Worm (Caenorhabditis elegans): ENCODE results near the gene syx-4.
A peak's percentile ranks its signal among the peaks of the same experiment; 100 is the strongest.

DNA sequence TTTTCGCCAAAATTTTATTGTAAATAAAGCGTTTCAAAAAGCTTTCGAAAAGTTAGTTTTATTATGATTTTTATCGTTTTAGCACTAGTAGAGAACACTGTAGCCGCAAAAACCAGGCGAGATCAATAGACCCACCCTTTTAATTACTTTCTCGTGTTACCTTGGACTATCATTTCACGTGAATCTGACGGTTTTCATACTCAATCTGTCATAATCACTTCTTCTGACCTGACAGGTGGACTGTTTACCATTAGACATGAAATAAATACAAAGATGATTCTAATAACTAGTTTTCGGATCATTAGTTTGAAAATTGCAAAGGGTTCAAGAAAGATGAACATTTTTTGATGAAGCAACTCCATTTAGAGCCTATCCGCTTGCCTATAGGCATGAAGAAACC, 6.0 kb downstream of the syx-4 start:
- no peak for TF ChIP-seq dpl-1 (GFP tag; optimal IDR thresholded peaks at IDR 0.05)
- no peak for TF ChIP-seq unc-98 (GFP tag; IDR thresholded peaks at IDR 0.05)
- TF ChIP-seq skn-1 (tag; optimal IDR thresholded peaks at IDR 0.05) = no peak
- no peak for TF ChIP-seq ama-1 (optimal IDR thresholded peaks at IDR 0.05)
- TF ChIP-seq C16A3.4 (tag; optimal IDR thresholded peaks at IDR 0.05) = no peak
- TF ChIP-seq nhr-11 (tag; optimal IDR thresholded peaks at IDR 0.05) = no peak
- no peak for TF ChIP-seq nhr-76 (tag; optimal IDR thresholded peaks at IDR 0.05)
- peak in 5 of 6 experiments; percentile 44 to 85 (median 69) for TF ChIP-seq elt-3 (tag; optimal IDR thresholded peaks at IDR 0.05)
